Worm (Caenorhabditis elegans) whole organism, early embryonic: ENCODE results near the gene W02B12.12.

Experiments used
- B0310.2 ChIP-seq: sonication (generic microtip); optimal IDR thresholded peaks from 2 replicates; lab custom pipeline; 2016; ENCODE audit warnings: mild to moderate bottlenecking, missing genetic modification characterization, missing compliant biosample characterization
- F13C5.2 ChIP-seq: sonication (generic microtip); optimal IDR thresholded peaks from 2 replicates; lab custom pipeline; 2017; ENCODE audit warnings: mild to moderate bottlenecking, missing genetic modification characterization, inconsistent platforms, missing compliant biosample characterization
- aly-1 ChIP-seq: sonication (generic microtip); optimal IDR thresholded peaks from 2 replicates; lab custom pipeline; 2016; ENCODE audit warnings: missing genetic modification characterization, missing compliant biosample characterization
- ama-1 ChIP-seq: fragments of 150-350 bp; optimal IDR thresholded peaks from 2 replicates; lab custom pipeline; 2014
- ceh-13 ChIP-seq: fragments of 200-800 bp; sonication (Bioruptor generic); optimal IDR thresholded peaks from 2 replicates; lab custom pipeline; 2018; ENCODE audit warnings: mild to moderate bottlenecking, missing genetic modification characterization, missing compliant biosample characterization
- ceh-36 ChIP-seq: sonication (generic microtip); optimal IDR thresholded peaks from 2 replicates; lab custom pipeline; 2016; ENCODE audit warnings: missing genetic modification characterization, inconsistent platforms, missing compliant biosample characterization
- ets-7 ChIP-seq: sonication (generic microtip); optimal IDR thresholded peaks from 2 replicates; lab custom pipeline; 2016; ENCODE audit warnings: missing genotype, missing genetic modification characterization, missing compliant biosample characterization
- flt-1 ChIP-seq: fragments of 200-800 bp; sonication (Bioruptor generic); IDR thresholded peaks from 2 replicates; pipeline ENCODE4 v1.3.6; 2022; ENCODE audit warnings: missing genetic modification characterization, missing compliant biosample characterization
- hmbx-1 ChIP-seq: sonication (generic microtip); optimal IDR thresholded peaks from 2 replicates; lab custom pipeline; 2016; ENCODE audit warnings: mild to moderate bottlenecking, missing genetic modification characterization, missing compliant biosample characterization
- hmg-4 ChIP-seq: fragments of 200-800 bp; sonication (Bioruptor generic); optimal IDR thresholded peaks from 2 replicates; lab custom pipeline; 2018; ENCODE audit warnings: mild to moderate bottlenecking, missing genetic modification characterization, missing compliant biosample characterization
- hnd-1 ChIP-seq: sonication (generic microtip); optimal IDR thresholded peaks from 2 replicates; lab custom pipeline; 2016; ENCODE audit warnings: missing genetic modification characterization, missing compliant biosample characterization
- pes-1 ChIP-seq: fragments of 200-800 bp; sonication (Bioruptor generic); IDR thresholded peaks from 2 replicates; pipeline ENCODE4 v1.3.6; 2022; ENCODE audit warnings: missing genetic modification reagents, missing genetic modification characterization, missing compliant biosample characterization
- scrt-1 ChIP-seq: fragments of 200-800 bp; sonication (Bioruptor generic); IDR thresholded peaks from 2 replicates; pipeline ENCODE4 v1.3.6; 2022; ENCODE audit warnings: missing genetic modification characterization, missing compliant biosample characterization
- sea-1 ChIP-seq: fragments of 200-800 bp; sonication (Bioruptor generic); conservative IDR thresholded peaks from 2 replicates; pipeline ENCODE4 v1.3.6; 2022; ENCODE audit warnings: missing genetic modification characterization, missing compliant biosample characterization
- tbx-11 ChIP-seq: fragments of 200-800 bp; sonication (Bioruptor generic); IDR thresholded peaks from 2 replicates; pipeline ENCODE4 v1.3.6; 2022; ENCODE audit warnings: missing genetic modification characterization, missing compliant biosample characterization
- tbx-37 ChIP-seq: fragments of 200-800 bp; sonication (Bioruptor generic); conservative IDR thresholded peaks from 2 replicates; pipeline ENCODE4 v1.3.6; 2022; ENCODE audit warnings: missing genetic modification reagents, missing genetic modification characterization, missing compliant biosample characterization
- tra-4 ChIP-seq: sonication (generic microtip); optimal IDR thresholded peaks from 2 replicates; lab custom pipeline; 2017; ENCODE audit warnings: missing genetic modification characterization, missing compliant biosample characterization

W02B12.12 gene

DNA sequence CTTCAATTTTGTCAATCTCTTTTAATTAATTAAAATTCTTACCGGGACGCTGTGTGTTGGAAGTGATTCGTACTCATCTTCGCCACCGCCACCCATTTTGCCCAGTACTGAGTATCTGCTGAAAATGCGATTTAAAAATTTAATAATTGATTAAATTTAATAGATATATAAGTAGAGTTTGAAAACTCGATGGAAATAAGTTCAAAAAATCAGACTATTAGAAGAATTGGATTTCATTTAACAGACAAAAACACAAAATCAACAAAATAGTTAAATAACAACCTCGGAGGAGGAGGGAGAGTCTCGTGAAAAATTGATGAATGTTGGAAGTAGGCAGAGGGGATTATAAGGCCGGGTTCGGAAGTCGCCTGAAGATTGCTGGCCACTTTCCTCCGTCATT is 7.1 kb downstream of the W02B12.12 start, which contains the start of gene mfn-1:
mfn-1 (minus strand) TSS at position 101 of the 400 bp plus-strand sequence.
- TF ChIP-seq tbx-37 (GFP tag; lab: Robert Waterston, UW) (no peak), ceh-13 (no peak), aly-1 (tag; lab: Kevin White, UChicago) (no peak), ama-1 (lab: Kevin White, UChicago) (no peak), scrt-1 (no peak), pes-1 (no peak)

- TF ChIP-seq ets-7 (tag; lab: Kevin White, UChicago), result no peak
- TF ChIP-seq ceh-13, result no peak
- TF ChIP-seq F13C5.2, result no peak
- no peak for TF ChIP-seq B0310.2 (tag; lab: Kevin White, UChicago)
- TF ChIP-seq ama-1 (lab: Kevin White, UChicago), result no peak
- TF ChIP-seq ceh-36, result no peak
- no peak for TF ChIP-seq flt-1 (GFP tag; lab: Robert Waterston, UW)
- no peak for TF ChIP-seq hmbx-1 (tag; lab: Kevin White, UChicago)
- TF ChIP-seq scrt-1, result no peak
- no peak for TF ChIP-seq tbx-11 (GFP tag; lab: Robert Waterston, UW)
- no peak for TF ChIP-seq pes-1
Measured at ce11 chrII:11469574-11470108, 9.3 kb downstream of the W02B12.12 start, which contains the start of gene cisd-1. Gene cisd-1 (minus strand): TSS chrII:11469624.

DNA sequence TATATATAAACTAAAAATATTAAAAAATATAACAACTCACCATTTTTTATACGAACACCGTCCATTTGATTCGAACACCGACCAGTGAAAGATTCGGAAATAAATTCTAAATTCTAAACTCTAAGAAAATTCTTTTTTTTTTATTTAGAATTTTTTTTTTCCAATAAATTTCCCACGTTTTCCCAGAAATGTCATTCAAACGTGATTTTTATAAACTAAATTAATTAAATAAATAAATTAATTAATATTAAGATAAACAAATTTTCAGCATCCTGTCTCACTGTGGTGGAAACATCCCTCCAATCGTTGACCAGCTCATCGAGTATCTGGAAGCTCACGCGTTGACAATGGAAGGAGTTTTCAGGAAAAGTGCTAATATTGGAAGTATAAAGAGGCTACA is 11.4 kb downstream of the W02B12.12 start, which contains the start of gene klp-17:
klp-17 (minus strand) TSS at position 101 of the 400 bp plus-strand sequence.
- TF ChIP-seq sea-1 (GFP tag; lab: Robert Waterston, UW) (no peak), ceh-36 (no peak), hmg-4 (GFP tag; lab: Kevin White, UChicago) (no peak), ets-7 (tag; lab: Kevin White, UChicago) (no peak), hnd-1 (no peak), ceh-13 (no peak), B0310.2 (tag; lab: Kevin White, UChicago) (no peak), F13C5.2 (no peak), tbx-11 (GFP tag; lab: Robert Waterston, UW) (no peak), aly-1 (tag; lab: Kevin White, UChicago) (no peak), pes-1 (no peak), scrt-1 (no peak), hmbx-1 (tag; lab: Kevin White, UChicago) (no peak), tbx-37 (GFP tag; lab: Robert Waterston, UW) (no peak), tra-4 (tag; lab: Kevin White, UChicago) (no peak), flt-1 (GFP tag; lab: Robert Waterston, UW) (no peak), ama-1 (lab: Kevin White, UChicago) (no peak)

DNA sequence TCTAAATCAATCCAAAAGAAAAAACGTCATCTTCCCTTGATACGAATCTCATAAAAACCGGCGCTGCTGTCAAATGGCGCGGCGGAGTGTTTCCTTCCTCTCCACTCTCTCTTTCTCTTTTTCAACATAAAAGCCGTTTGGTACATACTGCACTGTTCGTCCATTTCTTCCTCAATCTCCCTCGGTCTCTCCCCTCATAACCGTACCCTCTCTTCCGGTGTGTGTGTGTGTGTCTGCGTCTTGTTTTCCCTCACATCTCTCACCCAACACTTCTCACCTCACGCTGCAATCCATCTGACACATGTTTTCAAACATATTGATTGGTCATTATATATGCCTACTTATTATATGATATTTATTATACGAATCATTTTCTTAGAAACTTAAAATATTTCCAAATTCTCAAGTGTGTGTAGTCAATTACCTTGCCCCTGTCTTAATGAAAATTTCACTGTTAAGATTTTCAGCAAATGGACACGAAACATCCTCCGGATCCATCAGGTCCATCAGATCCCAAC is 14.5 kb downstream of the W02B12.12 start, which contains the start of the genes aars-1 and rga-1:
aars-1 (minus strand) TSS at position 71 of the 518 bp plus-strand sequence.
rga-1 (plus strand) TSS at position 468 of the 518 bp plus-strand sequence.
- peak; percentile 61 for TF ChIP-seq ets-7 (tag; lab: Kevin White, UChicago)
- no peak for TF ChIP-seq flt-1 (GFP tag; lab: Robert Waterston, UW)
- no peak; the same call in 1 of the 2 replicates for TF ChIP-seq tbx-37 (GFP tag; lab: Robert Waterston, UW)
- TF ChIP-seq tbx-11 (GFP tag; lab: Robert Waterston, UW), result no peak
- TF ChIP-seq ceh-36, result no peak
- peak; percentile 27 for TF ChIP-seq F13C5.2

DNA sequence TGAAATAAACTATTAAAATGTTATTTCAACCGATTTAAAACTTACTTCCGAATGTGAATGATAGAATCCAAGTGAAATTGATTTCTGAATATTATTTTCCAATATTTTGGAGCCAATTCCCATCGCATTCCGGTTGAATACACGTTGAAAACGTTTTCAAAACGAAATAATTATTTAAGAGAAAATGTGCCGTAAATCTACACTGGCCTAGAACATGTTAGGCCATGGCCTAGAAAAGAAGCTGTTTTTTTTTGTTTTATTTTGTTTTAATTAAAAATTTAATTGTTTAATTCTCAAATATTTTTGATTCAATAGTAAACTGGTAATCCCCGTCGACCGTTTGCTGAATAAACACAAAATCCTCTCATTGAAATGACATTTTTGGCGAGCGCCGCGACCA is 15.1 kb downstream of the W02B12.12 start:
- TF ChIP-seq ceh-13 (no peak), scrt-1 (no peak), hnd-1 (no peak)

DNA sequence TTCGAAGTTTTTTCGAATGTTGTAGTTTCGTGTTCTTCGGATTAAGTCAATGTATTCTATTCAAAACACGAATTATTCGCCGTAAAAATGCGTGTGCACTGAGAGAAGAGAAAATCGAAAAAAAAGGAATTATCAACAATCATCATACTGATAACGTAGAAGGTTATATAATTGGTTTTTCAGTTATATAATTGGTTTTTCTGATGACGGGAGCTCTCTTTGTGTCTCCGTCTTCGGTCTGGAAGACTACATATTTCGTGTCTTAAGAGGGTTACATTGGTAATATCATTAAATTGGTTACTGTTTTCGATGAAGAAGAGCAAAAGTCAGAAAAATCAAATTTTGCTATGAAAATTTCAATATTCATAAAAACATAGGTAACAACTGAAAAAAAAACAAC is 19.1 kb downstream of the W02B12.12 start:
- TF ChIP-seq sea-1 (GFP tag; lab: Robert Waterston, UW), result no peak
- TF ChIP-seq F13C5.2, result no peak
- no peak for TF ChIP-seq tbx-37 (GFP tag; lab: Robert Waterston, UW)
- no peak for TF ChIP-seq flt-1 (GFP tag; lab: Robert Waterston, UW)
- no peak for TF ChIP-seq hnd-1
- TF ChIP-seq scrt-1, result no peak
- no peak for TF ChIP-seq ets-7 (tag; lab: Kevin White, UChicago)
- no peak for TF ChIP-seq hmbx-1 (tag; lab: Kevin White, UChicago)
- no peak for TF ChIP-seq pes-1
- no peak for TF ChIP-seq tra-4 (tag; lab: Kevin White, UChicago)
- TF ChIP-seq hmg-4 (GFP tag; lab: Kevin White, UChicago), result no peak
- TF ChIP-seq tbx-11 (GFP tag; lab: Robert Waterston, UW), result no peak
- no peak for TF ChIP-seq ama-1 (lab: Kevin White, UChicago)
- TF ChIP-seq ceh-13, result no peak
- no peak for TF ChIP-seq aly-1 (tag; lab: Kevin White, UChicago)

- TF ChIP-seq tra-4 (tag; lab: Kevin White, UChicago) (no peak), F13C5.2 (no peak), flt-1 (GFP tag; lab: Robert Waterston, UW) (no peak), ets-7 (tag; lab: Kevin White, UChicago) (no peak), hmg-4 (GFP tag; lab: Kevin White, UChicago) (no peak), ceh-13 (no peak), hmbx-1 (tag; lab: Kevin White, UChicago) (no peak), B0310.2 (tag; lab: Kevin White, UChicago) (no peak), tbx-11 (GFP tag; lab: Robert Waterston, UW) (no peak)
Measured at ce11 chrII:11455715-11456114, 23.3 kb downstream of the W02B12.12 start.

- TF ChIP-seq scrt-1 (no peak), ama-1 (lab: Kevin White, UChicago) (no peak), ceh-36 (no peak), tra-4 (tag; lab: Kevin White, UChicago) (no peak)
Measured at ce11 chrII:11455140-11455539, 23.8 kb downstream of the W02B12.12 start.
